Worm (Caenorhabditis elegans) whole organism, late embryonic: ENCODE results near the gene F41G3.10.

ENCODE experiments used
- ceh-14 ChIP-seq: sonication (generic microtip); optimal IDR thresholded peaks from 2 replicates; lab custom pipeline; 2016; ENCODE audit warnings: missing genotype, missing genetic modification characterization, missing compliant biosample characterization
- lim-6 ChIP-seq: sonication (generic microtip); optimal IDR thresholded peaks from 2 replicates; lab custom pipeline; 2016; ENCODE audit warnings: missing genetic modification characterization, missing compliant biosample characterization
- nhr-11 ChIP-seq: fragments of 150-350 bp; optimal IDR thresholded peaks from 2 replicates; lab custom pipeline; 2014; ENCODE audit warnings: missing biosample characterization, missing genetic modification characterization
- odd-2 ChIP-seq: sonication (generic microtip); optimal IDR thresholded peaks from 2 replicates; lab custom pipeline; 2017; ENCODE audit warnings: antibody characterized with exemption, mild to moderate bottlenecking, missing genetic modification characterization, missing compliant biosample characterization
- sox-4 ChIP-seq: sonication (generic microtip); optimal IDR thresholded peaks from 2 replicates; lab custom pipeline; 2017; ENCODE audit warnings: mild to moderate bottlenecking, missing genetic modification characterization, inconsistent platforms, missing compliant biosample characterization

ce11 chrII:6754671-6755224, 5.4 kb upstream of the F41G3.10 start, which contains the start of the genes srx-95 and fis-1:
- TF ChIP-seq sox-4: no peak
- TF ChIP-seq nhr-11 (tag; lab: Kevin White, UChicago): no peak
- TF ChIP-seq lim-6: no peak
- no peak for TF ChIP-seq odd-2 (tag; lab: Kevin White, UChicago)
- TF ChIP-seq ceh-14 (tag; lab: Kevin White, UChicago): no peak
